Worm (Caenorhabditis elegans): ENCODE results near the gene K07F5.8.

- no peak for TF ChIP-seq flt-1 (GFP tag; IDR thresholded peaks at IDR 0.05)
- TF ChIP-seq med-1 (GFP tag; optimal IDR thresholded peaks at IDR 0.05; ENCODE audit: insufficient read depth), result no peak
- no peak for TF ChIP-seq T22C8.4 (GFP tag; IDR thresholded peaks at IDR 0.05)
- no peak for TF ChIP-seq ztf-29 (GFP tag; IDR thresholded peaks at IDR 0.05)
- no peak for TF ChIP-seq ztf-23 (GFP tag; IDR thresholded peaks at IDR 0.05)
Measured at ce11 chrIV:9852250-9852649, 2.7 kb upstream of the K07F5.8 start, which contains the start of gene ssq-1.
